Worm (Caenorhabditis elegans): ENCODE measurements around the gene srw-130.
"Not testable (repeated sequence)": the region's sequence is repeated elsewhere in the genome, so short reads cannot be mapped to it uniquely, and the experiment has no call there.

- TF ChIP-seq ceh-82 (tag; optimal IDR thresholded peaks at IDR 0.05); fos-1 (tag; optimal IDR thresholded peaks at IDR 0.05); unc-62 (GFP tag; optimal IDR thresholded peaks at IDR 0.05); lin-39 (tag; optimal IDR thresholded peaks at IDR 0.05); skn-1 (tag; optimal IDR thresholded peaks at IDR 0.05); ZK546.5 (tag; optimal IDR thresholded peaks at IDR 0.05); egl-27 (tag; optimal IDR thresholded peaks at IDR 0.05); unc-39 (tag; optimal IDR thresholded peaks at IDR 0.05); nhr-237 (tag; optimal IDR thresholded peaks at IDR 0.05); ztf-11 (tag; optimal IDR thresholded peaks at IDR 0.05); nhr-11 (tag; optimal IDR thresholded peaks at IDR 0.05); aly-2 (tag; optimal IDR thresholded peaks at IDR 0.05); lsy-2 (tag; optimal IDR thresholded peaks at IDR 0.05); ama-1 (optimal IDR thresholded peaks at IDR 0.05): not testable (repeated sequence)
Measured at ce11 chrV:3558744-3559143, 10.0 kb upstream of the srw-130 start, which contains the start of gene T24A6.1.

All from whole organism, L2 larva.